Fruit fly (Drosophila melanogaster): ENCODE results near the gene Rab11.

Rab11 gene

dm6 chr3R:21133517-21133916, 22.3 kb downstream of the Rab11 start, which contains the start of gene Trm7-34:
Trm7-34 (minus strand) TSS chr3R:21133881.
- TF ChIP-seq crp (GFP tag; optimal IDR thresholded peaks at IDR 0.05) (peak in 1 of 2 experiments; percentile 77), MESR4 (GFP tag; optimal IDR thresholded peaks at IDR 0.05) (peak; percentile 62), zf30C (GFP tag; optimal IDR thresholded peaks at IDR 0.05) (no peak), MBD-R2 (GFP tag; IDR thresholded peaks at IDR 0.05) (peak; percentile 69; the same call in 1 of the 2 replicates), al (GFP tag; IDR thresholded peaks at IDR 0.05) (no peak), CG17361 (GFP tag; IDR thresholded peaks at IDR 0.05) (no peak), dan (GFP tag; IDR thresholded peaks at IDR 0.05) (no peak), CG4404 (GFP tag; IDR thresholded peaks at IDR 0.05) (no peak), Dip3 (GFP tag; optimal IDR thresholded peaks at IDR 0.05) (no peak), ap (GFP tag; IDR thresholded peaks at IDR 0.05) (no peak), zfh1 (GFP tag; IDR thresholded peaks at IDR 0.05) (no peak), Elba2 (GFP tag; optimal IDR thresholded peaks at IDR 0.05) (peak; percentile 65), CG13296 (GFP tag; optimal IDR thresholded peaks at IDR 0.05) (no peak), CG8944 (GFP tag; optimal IDR thresholded peaks at IDR 0.05) (no peak)

dm6 chr3R:21133951-21134350, 22.7 kb downstream of the Rab11 start, which contains the start of gene Usp8:
Usp8 (plus strand) TSS chr3R:21134262.
- TF ChIP-seq CG31441 (GFP tag; IDR thresholded peaks at IDR 0.05) = no peak
- TF ChIP-seq sisA (GFP tag; IDR thresholded peaks at IDR 0.05) = no peak
- no peak for TF ChIP-seq CG5953 (GFP tag; IDR thresholded peaks at IDR 0.05)
- TF ChIP-seq CG6765 (GFP tag; optimal IDR thresholded peaks at IDR 0.05) = no peak
- TF ChIP-seq trh (GFP tag; optimal IDR thresholded peaks at IDR 0.05) = no peak
- peak; percentile 11 for TF ChIP-seq nerfin-1 (tag; optimal IDR thresholded peaks at IDR 0.05)
- peak; percentile 62 for TF ChIP-seq CG13775 (GFP tag; optimal IDR thresholded peaks at IDR 0.05)
- no peak for TF ChIP-seq zfh2 (GFP tag; optimal IDR thresholded peaks at IDR 0.05)
- no peak for TF ChIP-seq CG7372 (GFP tag; IDR thresholded peaks at IDR 0.05)
- TF ChIP-seq B-H2 (GFP tag; optimal IDR thresholded peaks at IDR 0.05) = no peak
- peak in 1 of 2 experiments; percentile 26 for TF ChIP-seq insv (GFP tag; optimal IDR thresholded peaks at IDR 0.05)
- TF ChIP-seq bcd (GFP tag; optimal IDR thresholded peaks at IDR 0.05) = no peak
- TF ChIP-seq YL-1 (GFP tag; optimal IDR thresholded peaks at IDR 0.05) = peak; percentile 20
- peak; percentile 54 for TF ChIP-seq Nf-YC (tag; optimal IDR thresholded peaks at IDR 0.05)
- TF ChIP-seq HLHmδ (GFP tag; optimal IDR thresholded peaks at IDR 0.05) = no peak
- no peak for TF ChIP-seq gsb-n (tag; optimal IDR thresholded peaks at IDR 0.05)
- TF ChIP-seq inv (GFP tag; IDR thresholded peaks at IDR 0.05; ENCODE audit: partially characterized antibody) = no peak
- TF ChIP-seq sens (GFP tag) = peak; percentile 18
- no peak for TF ChIP-seq tll (GFP tag; optimal IDR thresholded peaks at IDR 0.05)
- TF ChIP-seq Oli (tag; optimal IDR thresholded peaks at IDR 0.05) = peak; percentile 11
- TF ChIP-seq CG10654 (GFP tag; optimal IDR thresholded peaks at IDR 0.05) = peak; percentile 15
- no peak for TF ChIP-seq ssp (GFP tag; IDR thresholded peaks at IDR 0.05)
- TF ChIP-seq CG18262 (tag; optimal IDR thresholded peaks at IDR 0.05) = peak; percentile 60
- no peak for TF ChIP-seq Eip74EF (GFP tag; optimal IDR thresholded peaks at IDR 0.05)
- TF ChIP-seq seq (GFP tag; IDR thresholded peaks at IDR 0.05) = no peak
- TF ChIP-seq zfh1 (GFP tag; IDR thresholded peaks at IDR 0.05) = no peak
- TF ChIP-seq stwl (tag; optimal IDR thresholded peaks at IDR 0.05) = peak; percentile 17
- TF ChIP-seq CG10543 (GFP tag; optimal IDR thresholded peaks at IDR 0.05) = no peak
- no peak for TF ChIP-seq Blimp-1 (GFP tag; optimal IDR thresholded peaks at IDR 0.05)
- 0 out of 2 replicates have a peak, but pooled peaks have one; percentile 7 for TF ChIP-seq CG6689 (GFP tag; IDR thresholded peaks at IDR 0.05)
- peak; percentile 68 for TF ChIP-seq phol (tag; optimal IDR thresholded peaks at IDR 0.05)
- peak; percentile 28 for TF ChIP-seq Abd-B (GFP tag; optimal IDR thresholded peaks at IDR 0.05)
- no peak for TF ChIP-seq CG31388 (GFP tag; optimal IDR thresholded peaks at IDR 0.05)
- TF ChIP-seq Bdp1 (GFP tag; optimal IDR thresholded peaks at IDR 0.05) = no peak
- TF ChIP-seq slp2 (GFP tag; optimal IDR thresholded peaks at IDR 0.05) = no peak
- peak; percentile 9 for TF ChIP-seq CTCF (GFP tag; optimal IDR thresholded peaks at IDR 0.05)
- TF ChIP-seq stc (GFP tag; IDR thresholded peaks at IDR 0.05) = no peak
- TF ChIP-seq CG10321 (GFP tag; IDR thresholded peaks at IDR 0.05) = no peak

All from whole organism, embryonic.